Fruit fly (Drosophila melanogaster): ENCODE data around the gene CG10657.

The CG10657 gene

DNA sequence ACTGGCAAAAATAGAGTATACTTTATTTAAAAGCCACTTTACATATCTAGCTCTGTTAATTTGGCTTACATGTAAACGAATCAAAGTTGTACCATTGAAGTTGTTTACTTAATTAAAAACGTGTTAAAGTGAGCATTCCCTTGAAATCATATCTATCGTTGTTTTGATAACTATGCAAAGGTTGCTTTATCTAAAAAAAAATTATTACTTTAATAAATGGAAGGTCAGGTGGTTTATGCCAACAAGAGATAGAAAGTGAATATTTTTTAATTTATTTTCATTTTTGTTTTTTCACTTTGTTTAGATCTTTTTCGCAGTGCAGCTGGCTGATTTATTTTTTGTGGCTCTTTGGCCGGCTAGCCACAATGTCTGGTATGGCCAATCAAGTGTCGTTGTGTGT lies 14.1 kb downstream of the CG10657 start (continued):
- TF ChIP-seq Dip3 (GFP tag; optimal IDR thresholded peaks at IDR 0.05): peak; percentile 14
- peak; percentile 39 for TF ChIP-seq CG18599 (GFP tag; optimal IDR thresholded peaks at IDR 0.05)
- TF ChIP-seq Max (GFP tag; optimal IDR thresholded peaks at IDR 0.05): peak; percentile 75
- TF ChIP-seq CG4424 (GFP tag; optimal IDR thresholded peaks at IDR 0.05): peak; percentile 76
- TF ChIP-seq sima (GFP tag; optimal IDR thresholded peaks at IDR 0.05): no peak
- no peak for TF ChIP-seq cas (GFP tag; IDR thresholded peaks at IDR 0.05)
- TF ChIP-seq CG1024 (GFP tag; IDR thresholded peaks at IDR 0.05): no peak
- TF ChIP-seq D19B (GFP tag; optimal IDR thresholded peaks at IDR 0.05): peak; percentile 16
- TF ChIP-seq Hey (tag; optimal IDR thresholded peaks at IDR 0.05): no peak
- peak; percentile 64 for TF ChIP-seq Fer3 (tag; optimal IDR thresholded peaks at IDR 0.05)
- TF ChIP-seq nmo (GFP tag; optimal IDR thresholded peaks at IDR 0.05): peak; percentile 88
- no peak for TF ChIP-seq CG7745 (tag; optimal IDR thresholded peaks at IDR 0.05)
- no peak for TF ChIP-seq otp (GFP tag; IDR thresholded peaks at IDR 0.05)
- TF ChIP-seq shn (GFP tag; optimal IDR thresholded peaks at IDR 0.05): peak; percentile 42
- TF ChIP-seq CG1603 (tag; optimal IDR thresholded peaks at IDR 0.05): no peak
- peak; percentile 50 for TF ChIP-seq org-1 (GFP tag; optimal IDR thresholded peaks at IDR 0.05)
- TF ChIP-seq aop (GFP tag; IDR thresholded peaks at IDR 0.05): no peak
- no peak; the same call in 1 of the 2 replicates for TF ChIP-seq CG16779 (GFP tag; IDR thresholded peaks at IDR 0.05)
- TF ChIP-seq CG7372 (GFP tag; IDR thresholded peaks at IDR 0.05): peak; percentile 41
- TF ChIP-seq CG11085 (GFP tag; IDR thresholded peaks at IDR 0.05): peak; percentile 48; the same call in 1 of the 2 replicates
- peak; percentile 45 for TF ChIP-seq mam (GFP tag; optimal IDR thresholded peaks at IDR 0.05)
- TF ChIP-seq Deaf1 (tag; optimal IDR thresholded peaks at IDR 0.05): peak; percentile 39
- TF ChIP-seq Scr (GFP tag; IDR thresholded peaks at IDR 0.05; ENCODE audit: partially characterized antibody): no peak
- TF ChIP-seq lmd (GFP tag; IDR thresholded peaks at IDR 0.05): peak; percentile 70
- TF ChIP-seq grau (tag; optimal IDR thresholded peaks at IDR 0.05): peak; percentile 82
- TF ChIP-seq Pdp1 (GFP tag; optimal IDR thresholded peaks at IDR 0.05): peak; percentile 42 to 57
- TF ChIP-seq CG12659 (GFP tag; optimal IDR thresholded peaks at IDR 0.05): peak; percentile 86
- no peak for TF ChIP-seq BEAF-32 (GFP tag; optimal IDR thresholded peaks at IDR 0.05)
- no peak for TF ChIP-seq pan (optimal IDR thresholded peaks at IDR 0.05)
- TF ChIP-seq pan (GFP tag; optimal IDR thresholded peaks at IDR 0.05 in 1 of 2, IDR thresholded peaks at IDR 0.05 in 1 of 2): peak in 1 of 2 experiments; percentile 56
- peak; percentile 51; the same call in 1 of the 3 replicates for TF ChIP-seq ci (GFP tag; IDR thresholded peaks at IDR 0.05)
- TF ChIP-seq Mes4 (GFP tag; optimal IDR thresholded peaks at IDR 0.05): peak; percentile 59
- no peak for TF ChIP-seq HLHmδ (GFP tag; optimal IDR thresholded peaks at IDR 0.05)
- TF ChIP-seq CG13624 (GFP tag; optimal IDR thresholded peaks at IDR 0.05): peak; percentile 23
- no peak for TF ChIP-seq Ravus (GFP tag; IDR thresholded peaks at IDR 0.05)
- TF ChIP-seq CG1529 (GFP tag; optimal IDR thresholded peaks at IDR 0.05): peak; percentile 71
- no peak for TF ChIP-seq emc (GFP tag; optimal IDR thresholded peaks at IDR 0.05)
- TF ChIP-seq CG7271 (tag; optimal IDR thresholded peaks at IDR 0.05): no peak
- TF ChIP-seq CG8944 (GFP tag; optimal IDR thresholded peaks at IDR 0.05): no peak
- TF ChIP-seq ind (GFP tag; optimal IDR thresholded peaks at IDR 0.05): peak; percentile 72
- peak; percentile 51 for TF ChIP-seq Atf-2 (GFP tag; optimal IDR thresholded peaks at IDR 0.05)
- peak; percentile 57 for TF ChIP-seq pum (GFP tag; optimal IDR thresholded peaks at IDR 0.05)
- TF ChIP-seq nerfin-1 (tag; optimal IDR thresholded peaks at IDR 0.05): peak; percentile 75
- peak; percentile 24 for TF ChIP-seq CG3065 (GFP tag; optimal IDR thresholded peaks at IDR 0.05)
- TF ChIP-seq CG11695 (GFP tag; IDR thresholded peaks at IDR 0.05): peak; percentile 81
- 0 out of 2 replicates have a peak, but pooled peaks have one; percentile 14 for TF ChIP-seq Lim3 (GFP tag; IDR thresholded peaks at IDR 0.05)
- peak; percentile 27 for TF ChIP-seq CG15696 (tag; optimal IDR thresholded peaks at IDR 0.05)
- peak; percentile 45 for TF ChIP-seq dm (GFP tag; optimal IDR thresholded peaks at IDR 0.05)
- no peak for TF ChIP-seq usp (GFP tag; optimal IDR thresholded peaks at IDR 0.05)
- TF ChIP-seq CG7963 (GFP tag; IDR thresholded peaks at IDR 0.05; ENCODE audit: partially characterized antibody): no peak
- TF ChIP-seq phol (tag; optimal IDR thresholded peaks at IDR 0.05): peak; percentile 86
- no peak for TF ChIP-seq kay (GFP tag; optimal IDR thresholded peaks at IDR 0.05)

Measured in whole organism, embryonic.